Worm (Caenorhabditis elegans) whole organism, midembryonic: Measurements from ENCODE around the gene F14H3.12.

Source experiments
- T22C8.4 ChIP-seq: fragments of 200-800 bp; sonication (Bioruptor generic); IDR thresholded peaks from 2 replicates; pipeline ENCODE4 v1.3.6; 2022; ENCODE audit warnings: missing genetic modification characterization, missing compliant biosample characterization
- cog-1 ChIP-seq: sonication (generic microtip); optimal IDR thresholded peaks from 2 replicates; lab custom pipeline; 2016; ENCODE audit warnings: missing genetic modification characterization, missing compliant biosample characterization
- flt-1 ChIP-seq: fragments of 200-800 bp; sonication (Bioruptor generic); IDR thresholded peaks from 2 replicates; pipeline ENCODE4 v1.3.6; 2022; ENCODE audit warnings: missing genetic modification characterization, missing compliant biosample characterization
- klf-2 ChIP-seq: fragments of 200-800 bp; sonication (Bioruptor generic); conservative IDR thresholded peaks from 2 replicates; pipeline ENCODE4 v1.3.6; 2022; ENCODE audit warnings: missing genetic modification reagents, missing genetic modification characterization, missing compliant biosample characterization
- ref-1 ChIP-seq: fragments of 200-800 bp; sonication (Bioruptor generic); conservative IDR thresholded peaks from 2 replicates; pipeline ENCODE4 v1.3.6; 2022; ENCODE audit warnings: missing genetic modification reagents, missing genetic modification characterization, missing compliant biosample characterization
- tab-1 ChIP-seq: fragments of 200-800 bp; sonication (Bioruptor generic); IDR thresholded peaks from 2 replicates; pipeline ENCODE4 v1.3.6; 2022; ENCODE audit warnings: missing genetic modification characterization, missing compliant biosample characterization
- ztf-23 ChIP-seq: fragments of 200-800 bp; sonication (Bioruptor generic); IDR thresholded peaks from 2 replicates; pipeline ENCODE4 v1.3.6; 2022; ENCODE audit warnings: missing genetic modification reagents, missing genetic modification characterization, missing compliant biosample characterization
- ztf-29 ChIP-seq: fragments of 200-800 bp; sonication (Bioruptor generic); IDR thresholded peaks from 2 replicates; pipeline ENCODE4 v1.3.6; 2022; ENCODE audit warnings: missing genetic modification reagents, missing genetic modification characterization, missing compliant biosample characterization

DNA sequence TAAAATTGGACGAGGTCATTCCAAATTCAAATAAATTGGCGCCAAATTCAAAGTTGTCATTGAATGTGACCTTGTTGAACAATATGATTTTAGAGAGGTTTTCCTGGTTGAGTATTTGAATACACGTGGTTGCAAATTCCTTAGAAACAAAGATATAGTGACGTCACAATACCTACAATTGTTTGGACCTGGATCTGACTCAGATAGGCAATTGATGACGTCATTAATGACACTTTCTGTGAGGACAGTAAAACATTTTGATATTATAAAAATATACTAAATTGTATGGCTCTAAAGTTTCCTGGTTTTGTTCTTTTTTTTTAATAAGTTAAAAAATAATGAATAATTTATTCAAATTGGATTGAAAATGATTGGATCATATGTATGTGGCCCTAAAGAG, 33.7 kb downstream of the F14H3.12 start:
- TF ChIP-seq cog-1: no peak
- no peak for TF ChIP-seq flt-1
- TF ChIP-seq tab-1: no peak
- TF ChIP-seq ztf-29 (GFP tag; lab: Robert Waterston, UW): no peak
- TF ChIP-seq klf-2: no peak
- no peak for TF ChIP-seq ref-1
- no peak for TF ChIP-seq T22C8.4 (GFP tag; lab: Robert Waterston, UW)
- TF ChIP-seq ztf-23 (GFP tag; lab: Robert Waterston, UW): no peak
